Worm (Caenorhabditis elegans) whole organism, midembryonic: ENCODE results near the gene lit-1.
"Not testable (repeated sequence)": the region's sequence is repeated elsewhere in the genome, so short reads cannot be mapped to it uniquely, and the experiment has no call there.

Source experiments
- T22C8.4 ChIP-seq: fragments of 200-800 bp; sonication (Bioruptor generic); IDR thresholded peaks from 2 replicates; pipeline ENCODE4 v1.3.6; 2022; ENCODE audit warnings: missing genetic modification characterization, missing compliant biosample characterization
- cog-1 ChIP-seq: sonication (generic microtip); optimal IDR thresholded peaks from 2 replicates; lab custom pipeline; 2016; ENCODE audit warnings: missing genetic modification characterization, missing compliant biosample characterization
- flt-1 ChIP-seq: fragments of 200-800 bp; sonication (Bioruptor generic); IDR thresholded peaks from 2 replicates; pipeline ENCODE4 v1.3.6; 2022; ENCODE audit warnings: missing genetic modification characterization, missing compliant biosample characterization
- klf-2 ChIP-seq: fragments of 200-800 bp; sonication (Bioruptor generic); conservative IDR thresholded peaks from 2 replicates; pipeline ENCODE4 v1.3.6; 2022; ENCODE audit warnings: missing genetic modification reagents, missing genetic modification characterization, missing compliant biosample characterization
- med-1 ChIP-seq: sonication (generic microtip); optimal IDR thresholded peaks from 2 replicates; lab custom pipeline; 2017; ENCODE audit warnings: missing genetic modification characterization, mild to moderate bottlenecking, missing compliant biosample characterization, antibody characterized with exemption, missing genetic modification reagents; ENCODE audit not compliant: insufficient read depth
- ref-1 ChIP-seq: fragments of 200-800 bp; sonication (Bioruptor generic); conservative IDR thresholded peaks from 2 replicates; pipeline ENCODE4 v1.3.6; 2022; ENCODE audit warnings: missing genetic modification reagents, missing genetic modification characterization, missing compliant biosample characterization
- tab-1 ChIP-seq: fragments of 200-800 bp; sonication (Bioruptor generic); IDR thresholded peaks from 2 replicates; pipeline ENCODE4 v1.3.6; 2022; ENCODE audit warnings: missing genetic modification characterization, missing compliant biosample characterization
- ztf-23 ChIP-seq: fragments of 200-800 bp; sonication (Bioruptor generic); IDR thresholded peaks from 2 replicates; pipeline ENCODE4 v1.3.6; 2022; ENCODE audit warnings: missing genetic modification reagents, missing genetic modification characterization, missing compliant biosample characterization
- ztf-29 ChIP-seq: fragments of 200-800 bp; sonication (Bioruptor generic); IDR thresholded peaks from 2 replicates; pipeline ENCODE4 v1.3.6; 2022; ENCODE audit warnings: missing genetic modification reagents, missing genetic modification characterization, missing compliant biosample characterization

lit-1 gene

DNA sequence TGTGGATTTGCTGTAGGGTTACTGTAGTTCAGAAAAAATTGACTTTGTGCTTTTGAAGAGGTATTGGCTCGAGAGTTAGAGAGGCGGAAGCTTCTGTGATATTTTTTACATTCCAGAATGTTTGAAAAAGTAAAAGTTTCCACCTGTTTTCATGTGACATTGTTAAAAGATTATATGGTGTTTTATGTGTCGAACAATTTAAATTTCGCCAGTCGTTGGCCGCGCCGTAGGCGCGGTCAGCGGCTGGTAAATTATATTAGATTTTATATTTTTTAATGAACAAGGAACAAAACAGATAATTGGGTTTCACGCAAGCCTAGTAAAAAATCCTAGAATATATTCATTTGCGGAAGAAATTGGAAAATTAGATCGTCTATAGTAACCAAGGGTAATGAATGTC is 49.4 kb downstream of the lit-1 start, which contains the start of gene mlc-7:
Gene mlc-7 (plus strand): TSS at position 301 of the 400 bp plus-strand sequence.
- TF ChIP-seq tab-1 (GFP tag; lab: Robert Waterston, UW); T22C8.4; flt-1 (GFP tag; lab: Robert Waterston, UW): not testable (repeated sequence)

DNA sequence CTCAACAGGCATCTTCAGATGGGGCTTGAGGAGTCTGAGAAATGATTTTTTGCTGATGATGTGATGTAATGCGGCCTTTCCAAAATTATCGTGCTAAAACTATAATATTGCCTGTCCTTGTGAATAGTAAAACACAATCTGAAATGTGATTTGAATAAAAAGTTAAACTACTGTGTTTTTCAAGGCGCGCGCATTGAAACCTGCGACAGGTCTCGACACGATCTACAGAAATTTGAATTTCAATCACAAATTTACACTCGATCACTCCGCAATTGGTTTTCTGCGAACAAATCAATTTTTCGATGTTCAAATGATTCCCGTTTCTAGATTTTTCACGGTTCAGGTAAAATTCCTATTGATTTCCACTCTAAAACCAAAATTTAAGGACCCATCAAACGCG is 53.9 kb downstream of the lit-1 start, which contains the start of gene toca-2:
Gene toca-2 (plus strand): TSS at position 208 of the 400 bp plus-strand sequence.
- no peak for TF ChIP-seq ztf-23 (GFP tag; lab: Robert Waterston, UW)
- TF ChIP-seq ref-1 (GFP tag; lab: Robert Waterston, UW): no peak
- TF ChIP-seq flt-1 (GFP tag; lab: Robert Waterston, UW): no peak
- TF ChIP-seq T22C8.4: no peak
- no peak for TF ChIP-seq cog-1 (tag; lab: Kevin White, UChicago)
- TF ChIP-seq klf-2: no peak
- TF ChIP-seq tab-1 (GFP tag; lab: Robert Waterston, UW): no peak
- TF ChIP-seq med-1: no peak
- no peak for TF ChIP-seq ztf-29

DNA sequence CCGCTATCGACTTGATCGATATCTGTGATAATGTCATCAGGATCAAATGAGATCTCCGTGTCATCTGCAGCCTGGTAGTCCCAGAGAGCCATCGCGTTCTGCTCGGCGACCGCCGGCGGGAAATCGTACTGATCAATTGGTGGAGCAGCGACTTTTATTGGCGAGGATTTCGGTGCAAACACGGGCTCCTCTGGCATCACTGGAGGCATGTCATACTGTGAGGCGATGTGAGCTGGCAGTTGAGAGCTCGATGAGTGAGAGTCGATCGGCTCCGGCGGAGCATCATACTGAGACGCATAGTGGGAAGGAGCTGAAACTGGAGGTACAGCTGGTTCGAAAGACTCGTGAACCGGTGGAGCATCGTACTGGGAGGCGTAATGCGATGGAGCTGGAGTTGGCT is 57.9 kb downstream of the lit-1 start:
- no peak for TF ChIP-seq ztf-29
- no peak for TF ChIP-seq cog-1 (tag; lab: Kevin White, UChicago)
- no peak for TF ChIP-seq klf-2
- TF ChIP-seq tab-1 (GFP tag; lab: Robert Waterston, UW): no peak

DNA sequence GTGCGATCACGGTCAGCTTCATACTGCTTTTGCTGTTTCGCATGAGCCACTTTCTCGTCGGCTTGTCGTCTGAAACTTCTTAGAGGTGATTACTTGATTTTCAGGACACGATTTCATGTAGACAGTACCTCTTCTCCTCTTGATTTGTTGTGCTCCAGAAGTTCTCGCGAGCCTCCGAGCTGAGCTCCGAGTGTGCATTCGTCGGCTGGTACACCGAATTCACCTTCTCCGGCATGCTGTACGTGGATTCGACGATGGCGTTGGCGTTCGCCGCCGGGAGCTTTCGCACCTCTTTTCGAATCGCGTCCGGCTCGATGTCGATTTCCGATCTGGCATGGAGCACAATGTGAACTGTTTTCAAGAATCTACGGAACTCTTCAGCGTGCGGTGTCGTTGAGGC is 59.2 kb downstream of the lit-1 start:
- TF ChIP-seq T22C8.4: no peak
- no peak for TF ChIP-seq med-1
- TF ChIP-seq tab-1 (GFP tag; lab: Robert Waterston, UW): no peak
- no peak for TF ChIP-seq ref-1 (GFP tag; lab: Robert Waterston, UW)
- no peak for TF ChIP-seq klf-2
- TF ChIP-seq flt-1 (GFP tag; lab: Robert Waterston, UW): no peak
- no peak for TF ChIP-seq ztf-29
- TF ChIP-seq cog-1 (tag; lab: Kevin White, UChicago): no peak

DNA sequence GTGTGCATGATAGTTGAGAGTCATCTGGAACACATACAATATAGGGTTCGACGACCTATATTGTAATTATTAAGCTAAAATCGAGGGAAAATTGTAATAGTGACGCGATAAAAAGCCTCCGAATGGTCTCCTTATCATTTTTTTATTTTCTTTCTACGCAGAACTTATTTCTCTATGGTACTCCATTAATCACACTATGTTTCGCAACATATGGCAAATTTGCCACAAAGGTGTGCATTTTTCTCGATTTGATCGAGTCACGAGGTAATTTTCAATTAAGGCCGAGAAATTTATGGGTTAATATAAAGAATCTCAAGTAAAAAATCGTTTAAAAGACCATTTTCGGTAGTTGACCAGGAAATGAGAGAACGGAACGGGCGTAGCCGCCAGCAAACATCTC is 60.3 kb downstream of the lit-1 start, which contains the start of gene dbn-1:
Gene dbn-1 (minus strand): TSS at position 24 of the 400 bp plus-strand sequence.
- TF ChIP-seq ztf-29: no peak
- no peak for TF ChIP-seq klf-2
- no peak for TF ChIP-seq ref-1 (GFP tag; lab: Robert Waterston, UW)
- no peak for TF ChIP-seq cog-1 (tag; lab: Kevin White, UChicago)
- TF ChIP-seq flt-1 (GFP tag; lab: Robert Waterston, UW): no peak
- TF ChIP-seq med-1: no peak
- TF ChIP-seq tab-1 (GFP tag; lab: Robert Waterston, UW): no peak
- no peak for TF ChIP-seq ztf-23 (GFP tag; lab: Robert Waterston, UW)
- TF ChIP-seq T22C8.4: no peak

DNA sequence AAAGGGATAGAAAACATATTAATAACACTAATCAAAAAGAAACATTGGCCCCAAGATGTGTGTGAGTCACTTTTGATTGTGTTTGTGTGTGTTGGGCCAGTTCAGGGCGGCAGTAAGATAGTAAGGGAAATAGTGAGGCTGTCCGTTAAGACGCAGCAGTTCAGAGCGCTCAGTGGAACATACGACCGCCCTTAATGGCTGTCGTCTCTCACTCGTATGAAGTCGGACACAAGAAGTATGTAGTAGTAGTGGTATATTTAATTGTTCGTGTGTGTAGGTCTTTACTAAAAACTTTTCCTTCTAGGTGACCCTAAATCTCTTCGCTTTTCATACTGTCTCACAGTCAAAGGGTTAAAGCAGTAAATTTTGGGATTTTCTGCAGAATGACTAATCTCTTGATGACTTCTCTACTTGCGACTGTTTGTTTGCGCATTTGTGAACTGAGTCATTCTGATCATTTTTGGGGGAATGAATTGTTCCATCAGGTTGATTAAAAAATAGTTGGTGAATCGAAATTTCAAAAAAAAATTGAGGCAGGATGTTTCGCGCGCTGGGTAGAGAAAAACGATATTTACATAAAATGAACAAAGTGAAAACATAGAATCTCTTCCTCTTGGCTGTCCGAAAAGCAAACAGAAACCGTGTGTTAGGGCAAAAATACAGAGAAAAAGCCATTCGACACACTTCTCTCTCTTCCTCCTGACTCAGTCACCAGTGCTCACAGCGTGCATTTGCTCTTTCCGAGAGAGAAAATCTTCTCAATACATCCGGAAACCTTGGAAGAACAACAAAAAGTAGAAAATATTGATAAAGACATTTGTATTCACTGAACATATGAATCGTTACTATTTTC is 61.7 kb downstream of the lit-1 start:
- TF ChIP-seq ref-1 (GFP tag; lab: Robert Waterston, UW) (no peak), tab-1 (GFP tag; lab: Robert Waterston, UW) (no peak), ztf-23 (GFP tag; lab: Robert Waterston, UW) (no peak), ztf-29 (no peak), klf-2 (no peak), T22C8.4 (no peak), flt-1 (GFP tag; lab: Robert Waterston, UW) (no peak), med-1 (no peak), cog-1 (tag; lab: Kevin White, UChicago) (no peak)

DNA sequence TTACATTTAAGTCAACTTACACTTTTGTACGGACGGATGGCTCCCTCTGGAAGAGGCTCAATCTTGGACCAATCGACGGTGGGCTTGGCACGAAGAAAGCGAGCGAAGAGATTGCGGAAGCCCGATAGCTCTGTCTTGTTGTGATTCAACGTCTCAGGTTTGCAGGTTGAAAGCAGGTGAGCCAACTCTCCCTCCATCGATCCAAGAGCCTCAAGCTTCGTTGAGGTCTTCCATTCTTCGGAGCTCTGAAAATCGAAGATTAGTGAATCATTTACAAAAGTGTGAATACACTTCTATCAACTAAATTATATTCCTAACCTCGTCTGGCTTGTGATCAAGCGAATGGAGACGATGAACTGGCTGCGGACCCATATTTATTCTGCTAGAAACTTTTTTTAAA is 64.0 kb downstream of the lit-1 start:
- no peak for TF ChIP-seq tab-1 (GFP tag; lab: Robert Waterston, UW)
- TF ChIP-seq ztf-29: no peak
- no peak for TF ChIP-seq flt-1 (GFP tag; lab: Robert Waterston, UW)
- no peak for TF ChIP-seq ztf-23 (GFP tag; lab: Robert Waterston, UW)
- no peak for TF ChIP-seq cog-1 (tag; lab: Kevin White, UChicago)
- no peak for TF ChIP-seq ref-1 (GFP tag; lab: Robert Waterston, UW)
- TF ChIP-seq klf-2: no peak
- TF ChIP-seq T22C8.4: no peak
- TF ChIP-seq med-1: no peak

DNA sequence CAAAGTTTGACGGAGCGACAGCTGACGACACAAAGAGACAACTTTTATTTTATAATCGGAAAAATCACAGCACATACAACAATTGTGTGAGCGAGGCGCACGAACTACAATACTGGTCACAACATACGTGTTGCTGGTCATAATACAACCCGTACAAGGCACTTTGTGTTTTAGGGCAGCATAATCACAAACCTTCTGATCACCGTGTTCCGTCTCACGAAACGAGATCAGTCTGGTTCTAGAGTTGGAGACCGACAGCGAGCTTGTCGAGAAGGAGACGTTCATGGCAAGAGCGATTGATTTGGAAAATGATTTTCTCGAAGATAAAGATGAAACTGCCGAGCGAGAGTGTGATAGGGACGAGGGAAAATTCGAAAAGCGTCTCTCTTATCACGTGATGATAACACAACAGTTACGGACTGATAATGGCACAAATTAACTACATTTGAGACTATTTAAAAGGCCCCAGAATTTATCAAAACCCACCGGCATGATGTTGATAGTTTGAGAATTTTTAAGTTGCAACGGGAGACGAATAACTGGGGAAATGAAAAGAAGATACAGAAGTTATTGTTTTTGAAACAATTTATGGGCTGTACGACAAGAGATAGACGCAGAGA is 65.0 kb downstream of the lit-1 start:
- TF ChIP-seq tab-1 (GFP tag; lab: Robert Waterston, UW): no peak

DNA sequence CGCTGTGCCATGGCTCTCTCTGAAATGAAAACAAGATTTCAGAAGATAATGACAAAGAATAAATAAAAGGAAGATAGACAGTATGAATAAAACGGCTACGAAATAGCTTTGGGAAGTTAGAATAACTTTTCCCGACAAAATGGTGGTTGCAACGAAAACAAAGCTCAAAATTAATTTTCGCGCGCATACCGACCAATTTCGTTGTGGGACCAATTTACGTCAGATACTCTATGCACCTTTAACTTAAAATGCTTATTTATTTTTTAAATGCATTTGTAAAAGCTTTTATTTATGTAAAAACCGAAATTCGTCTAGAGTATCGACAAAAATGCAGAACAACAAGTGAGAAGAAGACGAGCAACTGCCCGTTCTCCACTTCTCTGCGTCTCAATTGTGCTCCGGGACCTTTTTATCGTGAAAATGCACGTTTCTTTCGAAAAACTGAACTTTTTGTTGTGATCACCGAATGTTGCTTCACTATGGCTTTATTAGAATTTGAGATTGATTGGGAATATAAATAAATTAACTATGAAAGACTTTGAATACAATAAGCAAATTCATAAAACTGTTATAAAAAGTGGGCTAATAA is 66.4 kb downstream of the lit-1 start, which contains the start of gene rml-1:
Gene rml-1 (minus strand): TSS at position 19 of the 589 bp plus-strand sequence.
- TF ChIP-seq ref-1 (GFP tag; lab: Robert Waterston, UW) (no peak), flt-1 (GFP tag; lab: Robert Waterston, UW) (no peak), T22C8.4 (no peak), ztf-23 (GFP tag; lab: Robert Waterston, UW) (no peak), ztf-29 (no peak), cog-1 (tag; lab: Kevin White, UChicago) (no peak), med-1 (no peak)

DNA sequence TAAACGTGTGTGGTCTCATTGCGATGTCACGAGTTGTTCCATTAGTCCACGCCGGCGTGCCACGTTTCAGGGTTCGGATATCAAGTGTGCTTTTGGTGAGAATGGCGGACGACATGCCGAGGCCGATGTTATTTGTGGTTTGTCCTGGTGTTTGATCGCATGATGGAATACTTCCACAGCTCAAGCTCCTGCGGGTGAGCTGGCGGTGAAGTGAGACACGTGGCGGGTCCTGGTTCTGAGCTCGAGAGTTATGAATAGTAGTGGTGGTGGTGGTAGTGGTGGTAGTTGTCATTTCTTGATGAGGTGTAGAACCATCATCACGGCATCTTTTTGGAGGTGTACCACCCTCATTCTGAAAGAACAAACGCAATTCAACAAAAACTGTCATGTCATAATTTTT is 68.2 kb downstream of the lit-1 start:
- TF ChIP-seq cog-1 (tag; lab: Kevin White, UChicago): no peak
- no peak for TF ChIP-seq ref-1 (GFP tag; lab: Robert Waterston, UW)
- no peak for TF ChIP-seq T22C8.4
- no peak for TF ChIP-seq ztf-29
- TF ChIP-seq klf-2: no peak
- no peak for TF ChIP-seq med-1
- TF ChIP-seq flt-1 (GFP tag; lab: Robert Waterston, UW): no peak
- no peak for TF ChIP-seq ztf-23 (GFP tag; lab: Robert Waterston, UW)
- TF ChIP-seq tab-1 (GFP tag; lab: Robert Waterston, UW): no peak
